In genomic region chrIV:12710996-12711395, ce11 we compare ENCODE assay signal across 6 worm cellular contexts.
TF ChIP-seq lines count a peak whose summit lies in the region.

Gene C27D8.2 (plus strand): TSS chrIV:12711217.

TF ChIP-seq in whole organism, L1 larva, 84 proteins besides CTCF, POLR2A, EP300 and RAD21 (continues in another document):
- TF ChIP-seq snu-23 (GFP tag; optimal IDR thresholded peaks at IDR 0.05; lab: Kevin White, UChicago) (peak; percentile 19), unc-62 (GFP tag; optimal IDR thresholded peaks at IDR 0.05; lab: Kevin White, UChicago) (no peak), lsy-2 (tag; optimal IDR thresholded peaks at IDR 0.05; lab: Kevin White, UChicago) (no peak), efl-1 (optimal IDR thresholded peaks at IDR 0.05; lab: Kevin White, UChicago) (no peak), efl-1 (GFP tag; optimal IDR thresholded peaks at IDR 0.05 in 1 of 2; lab: Kevin White, UChicago) (peak in 1 of 2 experiments; percentile 41), Y116A8C.19 (tag; optimal IDR thresholded peaks at IDR 0.05; lab: Kevin White, UChicago; ENCODE audit: borderline replicate concordance) (no peak), nhr-90 (tag; optimal IDR thresholded peaks at IDR 0.05; lab: Kevin White, UChicago; ENCODE audit: poor library complexity) (peak; percentile 17), nhr-76 (tag; optimal IDR thresholded peaks at IDR 0.05; lab: Kevin White, UChicago) (no peak), nhr-19 (GFP tag; conservative IDR thresholded peaks at IDR 0.05; lab: Robert Waterston, UW) (peak; percentile 20; the same call in 1 of the 2 replicates), lin-39 (tag; optimal IDR thresholded peaks at IDR 0.05; lab: Kevin White, UChicago) (no peak), egl-13 (tag; optimal IDR thresholded peaks at IDR 0.05; lab: Kevin White, UChicago) (no peak), nhr-84 (tag; optimal IDR thresholded peaks at IDR 0.05; lab: Kevin White, UChicago) (no peak), mef-2 (tag; optimal IDR thresholded peaks at IDR 0.05; lab: Kevin White, UChicago) (no peak), ztf-4 (tag; optimal IDR thresholded peaks at IDR 0.05; lab: Kevin White, UChicago) (no peak), nhr-28 (tag; optimal IDR thresholded peaks at IDR 0.05; lab: Kevin White, UChicago) (no peak)

TF ChIP-seq in whole organism, L2 larva, 48 proteins besides CTCF, POLR2A, EP300 and RAD21:
- TF ChIP-seq mdl-1 (tag; optimal IDR thresholded peaks at IDR 0.05; lab: Kevin White, UChicago) (peak in 1 of 2 experiments; percentile 45), fos-1 (tag; optimal IDR thresholded peaks at IDR 0.05; lab: Kevin White, UChicago) (peak; percentile 7), sma-9 (GFP tag; optimal IDR thresholded peaks at IDR 0.05; lab: Kevin White, UChicago) (peak; percentile 56), sma-9 (tag; optimal IDR thresholded peaks at IDR 0.05; lab: Kevin White, UChicago) (no peak), sma-3 (GFP tag; optimal IDR thresholded peaks at IDR 0.05; lab: Kevin White, UChicago) (no peak), nhr-21 (tag; optimal IDR thresholded peaks at IDR 0.05; lab: Kevin White, UChicago) (peak; percentile 75), blmp-1 (tag; optimal IDR thresholded peaks at IDR 0.05; lab: Kevin White, UChicago; ENCODE audit: insufficient read depth) (peak; percentile 12)

TF ChIP-seq in whole organism, L3 larva, 47 proteins besides CTCF, POLR2A, EP300 and RAD21:
- no peak for TF ChIP-seq fkh-2 (tag; optimal IDR thresholded peaks at IDR 0.05; lab: Kevin White, UChicago)
- peak; percentile 48 for TF ChIP-seq nhr-23 (tag; optimal IDR thresholded peaks at IDR 0.05; lab: Kevin White, UChicago)
- peak; percentile 20 for TF ChIP-seq mdl-1 (tag; optimal IDR thresholded peaks at IDR 0.05; lab: Kevin White, UChicago)
- peak; percentile 34 for TF ChIP-seq nhr-25 (tag; optimal IDR thresholded peaks at IDR 0.05; lab: Kevin White, UChicago)
- no peak for TF ChIP-seq unc-62 (GFP tag; optimal IDR thresholded peaks at IDR 0.05; lab: Kevin White, UChicago)
- TF ChIP-seq elt-3 (tag; optimal IDR thresholded peaks at IDR 0.05; lab: Kevin White, UChicago): peak in 1 of 3 experiments; percentile 34
- peak; percentile 63 for TF ChIP-seq nhr-43 (tag; optimal IDR thresholded peaks at IDR 0.05; lab: Kevin White, UChicago; ENCODE audit: poor library complexity, severe bottlenecking)

TF ChIP-seq in whole organism, L4 larva, 104 proteins besides CTCF, POLR2A, EP300 and RAD21:
- TF ChIP-seq hlh-11 (tag; optimal IDR thresholded peaks at IDR 0.05; lab: Kevin White, UChicago) (peak; percentile 44), ama-1 (optimal IDR thresholded peaks at IDR 0.05; lab: Kevin White, UChicago) (no peak), nhr-28 (tag; optimal IDR thresholded peaks at IDR 0.05; lab: Kevin White, UChicago) (peak; percentile 85), mdl-1 (tag; optimal IDR thresholded peaks at IDR 0.05; lab: Kevin White, UChicago) (peak; percentile 12 to 86), mxl-3 (GFP tag; optimal IDR thresholded peaks at IDR 0.05; lab: Kevin White, UChicago) (peak; percentile 92)

TF ChIP-seq in whole organism, mixed stage, embryonic, 35 proteins besides CTCF, POLR2A, EP300 and RAD21:
- no peak for TF ChIP-seq mab-5 (tag; optimal IDR thresholded peaks at IDR 0.05; lab: Kevin White, UChicago)
- peak; percentile 58 for TF ChIP-seq elt-1 (tag; optimal IDR thresholded peaks at IDR 0.05; lab: Kevin White, UChicago; ENCODE audit: borderline replicate concordance, insufficient read depth)
- TF ChIP-seq unc-62 (GFP tag; optimal IDR thresholded peaks at IDR 0.05; lab: Kevin White, UChicago): peak; percentile 14
- peak; percentile 34 for TF ChIP-seq elt-3 (tag; optimal IDR thresholded peaks at IDR 0.05; lab: Kevin White, UChicago)

TF ChIP-seq in whole organism, young adult, 124 proteins besides CTCF, POLR2A, EP300 and RAD21:
- TF ChIP-seq ztf-26 (tag; optimal IDR thresholded peaks at IDR 0.05; lab: Kevin White, UChicago) (peak; percentile 14), lsy-27 (tag; optimal IDR thresholded peaks at IDR 0.05; lab: Kevin White, UChicago; ENCODE audit: borderline replicate concordance, insufficient read depth) (no peak)
